Fruit fly (Drosophila melanogaster) whole organism, wandering third instar larva: ENCODE measurements around the gene CG9512.

ENCODE experiments used
- Abd-B ChIP-seq: fragments of >200 bp; optimal IDR thresholded peaks from 2 replicates; lab custom pipeline; 2017; ENCODE audit warnings: missing biosample characterization, missing genetic modification characterization
- CG32264 ChIP-seq: fragments of 200-800 bp; sonication (Bioruptor generic); optimal IDR thresholded peaks from 2 replicates; lab custom pipeline; 2016; ENCODE audit warnings: missing biosample characterization, missing genetic modification characterization
- CrebA ChIP-seq: fragments of 200-800 bp; sonication (Bioruptor generic); optimal IDR thresholded peaks from 2 replicates; lab custom pipeline; 2016; ENCODE audit warnings: missing biosample characterization, mild to moderate bottlenecking, missing genetic modification characterization, borderline replicate concordance
- Dfd ChIP-seq: fragments of >200 bp; optimal IDR thresholded peaks from 2 replicates; lab custom pipeline; 2017; ENCODE audit warnings: missing biosample characterization, missing genetic modification characterization
- Dif ChIP-seq: fragments of 200-275, 200-300 bp; sonication (Bioruptor generic); optimal IDR thresholded peaks from 2 replicates; lab custom pipeline; 2018; ENCODE audit warnings: missing biosample characterization, missing genetic modification characterization; ENCODE audit not compliant: partially characterized antibody
- GATAd ChIP-seq: sonication (Bioruptor generic); optimal IDR thresholded peaks from 2 replicates; lab custom pipeline; 2016; ENCODE audit warnings: missing biosample characterization, missing genetic modification characterization
- Hnf4 ChIP-seq: fragments of 200-800 bp; sonication (Bioruptor generic); optimal IDR thresholded peaks from 2 replicates; lab custom pipeline; 2016; ENCODE audit warnings: missing biosample characterization, mild to moderate bottlenecking, missing genetic modification characterization
- Hr78 ChIP-seq: fragments of >200 bp; optimal IDR thresholded peaks from 2 replicates; lab custom pipeline; 2017; ENCODE audit warnings: missing biosample characterization, missing genetic modification characterization
- Hr83 ChIP-seq: fragments of 200-300 bp; sonication (Bioruptor generic); optimal IDR thresholded peaks from 2 replicates; lab custom pipeline; 2016; ENCODE audit warnings: missing biosample characterization, mild to moderate bottlenecking, missing genetic modification characterization, moderate library complexity; ENCODE audit not compliant: poor library complexity, severe bottlenecking
- Jra ChIP-seq: sonication (Bioruptor generic); optimal IDR thresholded peaks from 2 replicates; lab custom pipeline; 2016; ENCODE audit warnings: missing biosample characterization, missing genetic modification characterization
- Mio ChIP-seq: sonication (Bioruptor generic); optimal IDR thresholded peaks from 2 replicates; lab custom pipeline; 2016; ENCODE audit warnings: missing biosample characterization, missing genetic modification characterization
- Myc ChIP-seq: fragments of >200 bp; optimal IDR thresholded peaks from 2 replicates; lab custom pipeline; 2017
- OdsH ChIP-seq: fragments of 200-800 bp; sonication (Bioruptor generic); optimal IDR thresholded peaks from 2 replicates; lab custom pipeline; 2016; ENCODE audit warnings: missing biosample characterization, mild to moderate bottlenecking, missing genetic modification characterization
- Rel ChIP-seq, 2 experiments: fragments of 200-800 bp; sonication (Bioruptor generic) in 1 of 2; optimal IDR thresholded peaks; 2 replicates in 1 of 2; 3 replicates in 1 of 2; lab custom pipeline; 2016 to 2019; ENCODE audit warnings: mild to moderate bottlenecking in 2 of 2, missing biosample characterization in 2 of 2, missing genetic modification characterization in 2 of 2, moderate library complexity in 1 of 2
- Sp1 ChIP-seq: fragments of 200-800 bp; sonication (Bioruptor generic); optimal IDR thresholded peaks from 3 replicates; lab custom pipeline; 2019; ENCODE audit warnings: missing biosample characterization, mild to moderate bottlenecking, missing genetic modification characterization, moderate library complexity
- Vsx2 ChIP-seq: fragments of 200-300, 225-300 bp; sonication (Bioruptor generic); optimal IDR thresholded peaks from 2 replicates; lab custom pipeline; 2018; ENCODE audit warnings: missing biosample characterization, missing genetic modification characterization; ENCODE audit not compliant: partially characterized antibody
- br ChIP-seq: fragments of 200-800 bp; sonication (Bioruptor generic); optimal IDR thresholded peaks from 2 replicates; lab custom pipeline; 2016; ENCODE audit warnings: missing biosample characterization, missing genetic modification characterization
- brk ChIP-seq: fragments of 200-800 bp; sonication (Bioruptor generic); optimal IDR thresholded peaks from 2 replicates; lab custom pipeline; 2016; ENCODE audit warnings: missing biosample characterization, mild to moderate bottlenecking, missing genetic modification characterization
- dl ChIP-seq, 2 experiments: fragments of 175-275, 200-275 bp in 1 of 2; fragments of 200-275 bp in 1 of 2; sonication (Bioruptor generic); optimal IDR thresholded peaks; lab custom pipeline; 2018; ENCODE audit warnings: mild to moderate bottlenecking in 2 of 2, missing biosample characterization in 2 of 2, missing genetic modification characterization in 2 of 2, moderate library complexity in 2 of 2; ENCODE audit not compliant: partially characterized antibody in 2 of 2, insufficient read depth in 1 of 2
- dsf ChIP-seq: sonication (Bioruptor generic); optimal IDR thresholded peaks from 2 replicates; lab custom pipeline; 2016; ENCODE audit warnings: missing biosample characterization, missing genetic modification characterization, borderline replicate concordance
- ey ChIP-seq: fragments of 200-800 bp; sonication (Bioruptor generic); optimal IDR thresholded peaks from 2 replicates; lab custom pipeline; 2016; ENCODE audit warnings: missing biosample characterization, missing genetic modification characterization
- foxo ChIP-seq, 2 experiments: fragments of 200-800 bp; sonication (Bioruptor generic); optimal IDR thresholded peaks; 2 replicates in 1 of 2; 3 replicates in 1 of 2; lab custom pipeline; 2016 to 2017; ENCODE audit warnings: missing biosample characterization in 2 of 2, missing genetic modification characterization in 2 of 2
- fru ChIP-seq: fragments of 200-800 bp; sonication (Bioruptor generic); optimal IDR thresholded peaks from 3 replicates; lab custom pipeline; 2016; ENCODE audit warnings: missing biosample characterization, mild to moderate bottlenecking, missing genetic modification characterization
- h ChIP-seq: fragments of 200-800 bp; sonication (Bioruptor generic); optimal IDR thresholded peaks from 3 replicates; lab custom pipeline; 2016; ENCODE audit warnings: missing biosample characterization, mild to moderate bottlenecking, missing genetic modification characterization
- jim ChIP-seq: fragments of 175-275, 200-325 bp; sonication (Bioruptor generic); optimal IDR thresholded peaks from 2 replicates; lab custom pipeline; 2016; ENCODE audit warnings: missing biosample characterization, mild to moderate bottlenecking, missing genetic modification characterization
- pan ChIP-seq: fragments of >200 bp; optimal IDR thresholded peaks from 2 replicates; lab custom pipeline; 2017
- psq ChIP-seq: fragments of 200-800 bp; sonication (Bioruptor generic); optimal IDR thresholded peaks from 3 replicates; lab custom pipeline; 2017; ENCODE audit warnings: missing biosample characterization, mild to moderate bottlenecking, missing genetic modification characterization, moderate library complexity
- rgr ChIP-seq: fragments of 200-800 bp; sonication (Bioruptor generic); optimal IDR thresholded peaks from 3 replicates; lab custom pipeline; 2016; ENCODE audit warnings: missing biosample characterization, mild to moderate bottlenecking, missing genetic modification characterization
- sage ChIP-seq: fragments of 200-800 bp; sonication (Bioruptor generic); optimal IDR thresholded peaks from 2 replicates; lab custom pipeline; 2016; ENCODE audit warnings: missing biosample characterization, mild to moderate bottlenecking, missing genetic modification characterization
- sv ChIP-seq: fragments of 200-800 bp; sonication (Bioruptor generic); optimal IDR thresholded peaks from 3 replicates; lab custom pipeline; 2016; ENCODE audit warnings: missing biosample characterization, missing genetic modification characterization
- usp ChIP-seq: fragments of >200 bp; optimal IDR thresholded peaks from 2 replicates; lab custom pipeline; 2017; ENCODE audit warnings: missing biosample characterization, missing genetic modification characterization
- woc ChIP-seq: sonication (Bioruptor generic); optimal IDR thresholded peaks from 2 replicates; lab custom pipeline; 2016; ENCODE audit warnings: missing biosample characterization, mild to moderate bottlenecking, missing genetic modification characterization

Gene CG9512

dm6 chrX:14929813-14930212, 24.5 kb upstream of the CG9512 start:
- no peak for TF ChIP-seq fru

dm6 chrX:14928844-14929243, 23.5 kb upstream of the CG9512 start, which contains the start of gene CG32591:
Gene CG32591 (minus strand): TSS chrX:14928944.
- TF ChIP-seq Abd-B (no peak), Jra (GFP tag; lab: Kevin White, UChicago) (no peak)

- no peak for TF ChIP-seq Myc
- TF ChIP-seq Rel (GFP tag; optimal IDR thresholded peaks at IDR 0.05; lab: Kevin White, UChicago), result no peak
- TF ChIP-seq Rel (tag; optimal IDR thresholded peaks at IDR 0.05; lab: Kevin White, UChicago), result no peak
- TF ChIP-seq Abd-B, result no peak
- no peak for TF ChIP-seq fru
- TF ChIP-seq woc, result no peak
- no peak for TF ChIP-seq usp (GFP tag; lab: Kevin White, UChicago)
- TF ChIP-seq h, result no peak
- TF ChIP-seq dl (GFP tag; optimal IDR thresholded peaks at IDR 0.05; lab: Kevin White, UChicago; ENCODE audit: insufficient read depth in 1 of 2, partially characterized antibody in 2 of 2), result no peak
- no peak for TF ChIP-seq OdsH
- no peak for TF ChIP-seq GATAd (GFP tag; lab: Kevin White, UChicago)
- no peak for TF ChIP-seq Hnf4
- no peak for TF ChIP-seq Jra (GFP tag; lab: Kevin White, UChicago)
- TF ChIP-seq psq, result peak; percentile 42
- no peak for TF ChIP-seq sage (GFP tag; lab: Kevin White, UChicago)
- peak; percentile 10 for TF ChIP-seq Sp1 (GFP tag; lab: Kevin White, UChicago)
- TF ChIP-seq jim (GFP tag; lab: Kevin White, UChicago), result no peak
- no peak for TF ChIP-seq sv (GFP tag; lab: Kevin White, UChicago)
Measured at dm6 chrX:14923277-14924019, 18.1 kb upstream of the CG9512 start, which contains the start of gene CG9503. Gene CG9503 (minus strand): TSS chrX:14923493.

dm6 chrX:14922396-14923276, 17.3 kb upstream of the CG9512 start:
- peak; percentile 12 for TF ChIP-seq fru
- peak in 1 of 2 experiments; percentile 21 for TF ChIP-seq foxo (GFP tag; optimal IDR thresholded peaks at IDR 0.05; lab: Kevin White, UChicago)
- no peak for TF ChIP-seq pan (lab: Kevin White, UChicago)
- TF ChIP-seq br (GFP tag; lab: Kevin White, UChicago), result peak; percentile 37
- peak; percentile 8 for TF ChIP-seq Sp1 (GFP tag; lab: Kevin White, UChicago)
- no peak for TF ChIP-seq ey (GFP tag; lab: Kevin White, UChicago)
- peak; percentile 45 for TF ChIP-seq woc
- TF ChIP-seq Mio, result no peak
- TF ChIP-seq brk (GFP tag; lab: Kevin White, UChicago), result peak; percentile 3

- no peak for TF ChIP-seq Dif (GFP tag; lab: Kevin White, UChicago)
- TF ChIP-seq Dfd (GFP tag; lab: Kevin White, UChicago), result no peak
- no peak for TF ChIP-seq CG32264
- TF ChIP-seq sage (GFP tag; lab: Kevin White, UChicago), result no peak
- TF ChIP-seq OdsH, result no peak
- no peak for TF ChIP-seq dl (GFP tag; optimal IDR thresholded peaks at IDR 0.05; lab: Kevin White, UChicago; ENCODE audit: insufficient read depth in 1 of 2, partially characterized antibody in 2 of 2)
- peak; percentile 71 for TF ChIP-seq CrebA (GFP tag; lab: Kevin White, UChicago)
- no peak for TF ChIP-seq Abd-B
- TF ChIP-seq Sp1 (GFP tag; lab: Kevin White, UChicago), result peak; percentile 55
- TF ChIP-seq usp (GFP tag; lab: Kevin White, UChicago), result no peak
- TF ChIP-seq Myc, result no peak
- no peak for TF ChIP-seq foxo (GFP tag; optimal IDR thresholded peaks at IDR 0.05; lab: Kevin White, UChicago)
- TF ChIP-seq Hr83, result no peak
- no peak for TF ChIP-seq fru
- TF ChIP-seq Mio, result no peak
- TF ChIP-seq Hr78 (GFP tag; lab: Kevin White, UChicago), result no peak
- TF ChIP-seq h, result peak; percentile 11
- no peak for TF ChIP-seq woc
- peak; percentile 11 for TF ChIP-seq rgr
- no peak for TF ChIP-seq Rel (GFP tag; optimal IDR thresholded peaks at IDR 0.05; lab: Kevin White, UChicago)
- TF ChIP-seq Rel (tag; optimal IDR thresholded peaks at IDR 0.05; lab: Kevin White, UChicago), result no peak
- no peak for TF ChIP-seq Vsx2 (GFP tag; lab: Kevin White, UChicago)
- no peak for TF ChIP-seq ey (GFP tag; lab: Kevin White, UChicago)
- TF ChIP-seq dsf, result no peak
Measured at dm6 chrX:14918750-14919247, 13.4 kb upstream of the CG9512 start, which contains the start of gene Eo. Gene Eo (minus strand): TSS chrX:14918800.
